Worm (Caenorhabditis elegans): ENCODE data around the gene Y27F2A.11.
"Not testable (repeated sequence)": the region's sequence is repeated elsewhere in the genome, so short reads cannot be mapped to it uniquely, and the experiment has no call there.

Gene Y27F2A.11

DNA sequence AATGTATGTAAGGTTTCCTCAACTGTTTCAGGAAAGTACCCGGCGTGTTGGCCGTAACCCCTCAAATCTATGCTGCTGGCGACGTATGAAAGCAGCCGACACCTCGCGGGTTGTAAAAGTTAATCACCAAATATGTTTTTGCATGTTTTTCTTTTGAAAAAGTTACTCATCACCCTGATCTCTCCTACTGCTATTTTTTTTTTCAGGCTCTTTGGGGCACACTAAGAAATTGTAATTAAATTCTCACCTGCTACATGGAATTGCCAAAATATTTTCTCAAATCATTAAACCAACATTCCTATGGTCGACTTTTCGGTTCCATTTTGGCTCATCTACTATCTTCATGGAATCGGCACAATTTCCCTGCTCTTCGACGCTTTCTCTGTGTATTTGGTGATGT, 4.3 kb upstream of the Y27F2A.11 start, which contains the start of gene sri-78:
Gene sri-78, plus strand, starts transcription at position 301 of the 400 bp plus-strand sequence.
- not testable (repeated sequence) for TF ChIP-seq W03F9.2, dao-5, him-1 (tag; optimal IDR thresholded peaks at IDR 0.05)

DNA sequence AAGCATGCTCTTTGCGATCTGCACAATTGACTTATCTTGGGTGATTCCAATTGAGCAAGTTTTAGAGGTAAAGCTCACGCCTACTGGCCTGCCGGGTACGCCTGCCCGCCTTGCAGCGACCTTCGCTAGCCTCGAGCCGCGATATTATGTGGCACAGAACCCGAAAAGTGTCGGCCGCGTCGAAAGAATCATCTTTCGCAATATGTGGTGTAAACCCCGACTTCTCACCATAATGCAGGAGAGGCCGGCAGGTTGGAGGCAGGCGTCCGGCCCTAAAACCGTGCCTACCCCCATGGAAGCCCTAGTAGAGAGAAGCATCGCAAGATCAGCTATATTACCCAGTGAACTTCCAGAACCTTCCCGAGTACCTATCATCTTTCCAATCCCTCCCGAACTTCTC, 3.3 kb upstream of the Y27F2A.11 start:
- TF ChIP-seq him-1 (tag; optimal IDR thresholded peaks at IDR 0.05) = no peak
- no peak for TF ChIP-seq W03F9.2 (tag; optimal IDR thresholded peaks at IDR 0.05)
- no peak for TF ChIP-seq dao-5 (tag; optimal IDR thresholded peaks at IDR 0.05)

DNA sequence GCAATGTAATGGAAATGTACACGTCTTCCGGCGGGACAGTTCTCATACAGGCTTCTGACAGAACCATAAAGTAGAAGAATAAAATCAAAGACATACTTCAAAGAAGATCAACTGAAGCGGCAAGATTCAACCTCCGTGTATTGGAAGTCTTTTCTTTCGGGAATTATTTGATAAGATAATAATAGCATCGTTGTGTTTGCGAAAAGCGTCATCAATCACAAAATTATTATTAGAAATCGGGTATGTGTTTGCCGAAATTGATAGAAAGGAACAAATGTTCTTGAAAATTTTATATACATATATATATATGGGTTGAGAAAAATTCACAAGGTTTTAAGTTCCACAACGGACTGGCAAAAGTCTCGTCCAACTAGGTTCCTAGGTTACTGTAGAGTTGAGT, 2.4 kb downstream of the Y27F2A.11 start, which contains the start of gene Y27F2A.9:
Gene Y27F2A.9, minus strand, starts transcription at position 101 of the 400 bp plus-strand sequence.
- not testable (repeated sequence) for TF ChIP-seq dao-5, him-1, W03F9.2 (tag; optimal IDR thresholded peaks at IDR 0.05)

DNA sequence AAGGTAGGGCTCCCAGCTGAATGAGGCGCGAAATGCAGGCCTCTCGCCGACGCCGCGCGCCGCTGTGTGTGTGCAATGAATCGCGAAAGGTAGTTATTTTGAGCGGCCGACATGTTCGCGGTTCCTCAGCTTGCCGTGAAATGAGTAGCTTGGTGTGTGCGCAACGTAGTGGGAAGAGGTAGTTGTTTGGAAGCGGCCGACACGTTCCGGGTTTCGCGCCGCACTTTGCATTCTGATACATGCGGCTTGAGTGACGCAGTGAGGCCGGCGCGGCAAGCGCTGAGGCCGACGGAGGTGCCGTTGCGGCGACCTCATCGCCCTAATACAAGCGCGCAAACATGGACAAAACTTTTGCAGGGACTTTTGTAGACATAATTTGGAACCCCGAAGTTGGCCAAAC, 6.6 kb downstream of the Y27F2A.11 start:
- no peak for TF ChIP-seq W03F9.2 (tag; optimal IDR thresholded peaks at IDR 0.05)
- TF ChIP-seq him-1 (tag; optimal IDR thresholded peaks at IDR 0.05) = no peak
- TF ChIP-seq dao-5 (tag; optimal IDR thresholded peaks at IDR 0.05) = no peak

DNA sequence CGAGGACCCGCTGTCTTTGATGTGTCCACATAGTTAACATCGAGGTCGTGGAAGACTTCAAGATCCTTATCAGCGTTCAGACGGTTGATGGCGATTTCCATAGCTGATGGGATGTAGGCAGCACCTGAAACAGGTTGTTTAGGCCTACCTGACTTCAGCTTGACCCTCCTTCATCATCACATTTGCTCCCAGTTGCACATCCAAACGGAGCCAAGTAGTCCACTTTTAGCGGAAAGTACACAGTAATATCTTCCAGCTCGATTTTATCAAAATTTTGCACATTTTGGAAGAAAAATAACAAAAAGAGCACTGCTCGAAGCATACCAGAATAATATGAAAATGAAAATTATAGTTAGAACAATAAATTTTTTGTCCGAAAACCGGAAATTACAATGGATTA, 7.8 kb downstream of the Y27F2A.11 start, which contains the start of gene gcy-15:
Gene gcy-15, minus strand, starts transcription at position 101 of the 400 bp plus-strand sequence.
- no peak for TF ChIP-seq him-1 (tag; optimal IDR thresholded peaks at IDR 0.05)
- TF ChIP-seq W03F9.2 (tag; optimal IDR thresholded peaks at IDR 0.05) = no peak
- no peak for TF ChIP-seq dao-5 (tag; optimal IDR thresholded peaks at IDR 0.05)

DNA sequence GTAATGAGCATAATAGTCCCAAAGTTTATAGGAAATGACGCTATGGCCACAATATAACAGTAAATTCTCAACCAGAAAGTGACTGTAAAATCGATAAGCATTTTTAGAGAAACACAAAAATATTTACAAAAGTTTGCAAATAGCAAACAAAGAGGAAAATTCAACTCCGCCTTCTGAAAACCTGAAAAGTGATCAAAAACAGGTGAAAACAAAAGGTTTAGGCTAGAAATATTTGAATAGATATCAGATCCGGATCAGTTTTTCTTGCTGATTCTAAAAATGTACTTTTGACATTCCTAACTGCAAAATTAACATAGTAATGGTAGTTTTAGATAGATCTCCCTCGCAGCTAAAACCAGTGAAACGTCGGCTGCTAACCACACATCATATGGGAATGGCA, 9.9 kb downstream of the Y27F2A.11 start, which contains the start of gene sri-51:
Gene sri-51, minus strand, starts transcription at position 101 of the 400 bp plus-strand sequence.
- TF ChIP-seq him-1 (tag; optimal IDR thresholded peaks at IDR 0.05) = no peak
- no peak for TF ChIP-seq dao-5 (tag; optimal IDR thresholded peaks at IDR 0.05)
- TF ChIP-seq W03F9.2 (tag; optimal IDR thresholded peaks at IDR 0.05) = no peak

DNA sequence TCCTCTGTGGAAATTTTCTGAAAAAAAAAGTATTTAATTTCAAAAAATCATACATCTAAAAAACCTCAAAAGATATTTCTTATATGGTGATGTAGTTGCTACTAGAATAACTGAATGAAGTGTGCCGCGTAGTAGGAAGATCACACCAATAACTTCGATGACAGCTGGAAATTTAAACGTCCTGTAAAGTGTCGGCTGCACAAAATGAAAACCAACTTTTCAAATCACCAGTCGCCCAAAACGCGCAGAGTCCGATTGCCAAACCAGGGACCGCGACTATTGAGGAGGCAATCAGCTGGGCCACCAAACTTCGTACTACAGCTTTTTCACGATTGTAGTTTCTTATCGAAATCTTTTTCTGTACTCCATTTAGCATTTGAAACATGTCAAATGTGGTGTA, 12.1 kb downstream of the Y27F2A.11 start, which contains the start of gene sri-48:
Gene sri-48, minus strand, starts transcription at position 101 of the 400 bp plus-strand sequence.
- TF ChIP-seq W03F9.2, dao-5, him-1 (tag; optimal IDR thresholded peaks at IDR 0.05): not testable (repeated sequence)

DNA sequence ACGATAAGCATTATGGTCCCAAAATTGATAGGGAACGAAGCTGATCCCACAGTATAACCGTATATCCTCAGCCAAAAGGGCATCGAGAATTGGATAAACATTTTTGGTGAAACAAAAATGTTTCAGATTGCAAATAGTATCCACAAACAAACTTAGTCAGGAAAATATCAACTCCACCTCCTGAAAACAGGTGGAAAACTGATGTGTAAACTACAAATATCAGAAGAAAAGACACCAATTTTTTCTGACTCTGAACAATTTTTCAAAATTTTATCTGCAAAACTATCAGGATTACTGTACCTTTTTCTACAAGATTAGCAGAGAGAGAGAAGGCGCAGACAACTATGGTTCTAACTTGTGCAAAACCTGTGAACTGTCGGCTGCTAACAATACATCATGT, 13.4 kb downstream of the Y27F2A.11 start, which contains the start of gene sri-53:
Gene sri-53, minus strand, starts transcription at position 101 of the 400 bp plus-strand sequence.
- TF ChIP-seq dao-5 (tag; optimal IDR thresholded peaks at IDR 0.05) (no peak), W03F9.2 (tag; optimal IDR thresholded peaks at IDR 0.05) (no peak), him-1 (tag; optimal IDR thresholded peaks at IDR 0.05) (no peak)

DNA sequence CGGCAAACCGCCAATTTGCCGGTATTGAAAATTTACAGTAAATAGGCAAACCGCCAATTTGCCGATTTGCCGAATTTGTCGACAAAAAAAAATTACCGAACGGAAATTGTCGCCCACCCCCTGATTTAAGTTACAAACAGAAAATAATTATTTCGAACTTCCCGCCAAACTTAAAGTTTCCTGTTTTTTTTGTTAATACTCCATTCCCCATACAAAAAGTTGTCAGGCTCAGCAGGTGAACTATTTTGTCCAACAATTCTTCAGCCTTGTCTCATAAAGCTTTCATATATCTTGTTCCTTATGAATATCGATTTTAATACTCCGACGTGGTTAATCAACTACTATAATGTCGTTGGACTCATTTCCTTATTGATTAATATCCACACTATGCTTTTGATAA, 14.3 kb downstream of the Y27F2A.11 start, which contains the start of gene sri-50:
Gene sri-50, plus strand, starts transcription at position 301 of the 400 bp plus-strand sequence.
- TF ChIP-seq him-1 (tag; optimal IDR thresholded peaks at IDR 0.05) (no peak), dao-5 (tag; optimal IDR thresholded peaks at IDR 0.05) (no peak), W03F9.2 (tag; optimal IDR thresholded peaks at IDR 0.05) (no peak)

DNA sequence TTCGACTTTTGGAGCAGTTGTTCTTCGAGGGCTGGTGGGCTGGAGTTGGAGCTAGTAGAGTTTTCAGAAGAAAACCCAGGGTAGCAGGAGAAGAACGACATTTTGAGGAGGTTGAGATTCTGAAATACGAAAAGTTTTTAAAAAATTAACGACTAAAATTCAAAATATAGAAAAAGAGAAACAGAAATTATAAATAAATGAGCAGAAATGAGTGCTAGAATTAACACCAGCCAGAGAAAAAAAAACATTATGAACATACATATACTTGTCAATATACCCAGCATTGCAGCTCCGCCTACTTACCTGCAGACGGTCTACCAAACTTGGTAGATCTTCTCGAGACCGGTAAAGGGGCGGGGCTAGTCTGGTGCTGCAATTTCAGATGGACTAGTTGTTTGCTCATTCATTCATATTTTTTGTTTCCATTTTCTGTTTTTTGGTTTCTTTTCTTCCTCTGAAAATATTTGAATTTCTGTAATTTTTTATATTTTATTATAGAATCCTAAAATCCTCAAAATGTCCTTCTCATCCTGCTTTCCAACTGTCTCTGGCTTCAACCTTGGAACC, 17.4 kb downstream of the Y27F2A.11 start, which contains the start of the genes ZC239.20 and ZC239.21:
Gene ZC239.20, minus strand, starts transcription at position 101 of the 567 bp plus-strand sequence.
Gene ZC239.21, plus strand, starts transcription at position 517 of the 567 bp plus-strand sequence.
- TF ChIP-seq him-1 (tag; optimal IDR thresholded peaks at IDR 0.05) (no peak), dao-5 (tag; optimal IDR thresholded peaks at IDR 0.05) (no peak), W03F9.2 (tag; optimal IDR thresholded peaks at IDR 0.05) (no peak)

DNA sequence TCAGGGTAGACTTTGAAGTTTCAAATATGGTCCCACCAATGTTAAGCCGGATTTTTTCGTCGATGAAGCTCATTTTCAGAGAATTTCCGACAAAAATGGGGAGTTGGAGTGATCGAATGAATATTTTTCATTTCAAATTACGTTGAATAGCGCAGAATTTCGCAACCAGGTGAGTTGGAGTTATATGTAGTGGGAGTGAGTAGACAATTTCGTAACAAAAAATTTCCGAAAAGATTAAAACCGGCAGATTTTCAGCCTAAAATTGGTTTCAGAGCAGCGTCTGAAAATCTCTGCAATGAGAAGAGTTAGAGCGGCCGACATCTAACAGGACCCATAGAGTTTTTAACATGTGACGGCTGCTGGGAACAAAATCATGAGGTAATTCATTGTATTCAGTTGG, 19.5 kb downstream of the Y27F2A.11 start, which contains the start of gene sdz-35:
Gene sdz-35, minus strand, starts transcription at position 101 of the 400 bp plus-strand sequence.
- no peak for TF ChIP-seq him-1 (tag; optimal IDR thresholded peaks at IDR 0.05)
- TF ChIP-seq W03F9.2 (tag; optimal IDR thresholded peaks at IDR 0.05) = no peak
- no peak for TF ChIP-seq dao-5 (tag; optimal IDR thresholded peaks at IDR 0.05)

DNA sequence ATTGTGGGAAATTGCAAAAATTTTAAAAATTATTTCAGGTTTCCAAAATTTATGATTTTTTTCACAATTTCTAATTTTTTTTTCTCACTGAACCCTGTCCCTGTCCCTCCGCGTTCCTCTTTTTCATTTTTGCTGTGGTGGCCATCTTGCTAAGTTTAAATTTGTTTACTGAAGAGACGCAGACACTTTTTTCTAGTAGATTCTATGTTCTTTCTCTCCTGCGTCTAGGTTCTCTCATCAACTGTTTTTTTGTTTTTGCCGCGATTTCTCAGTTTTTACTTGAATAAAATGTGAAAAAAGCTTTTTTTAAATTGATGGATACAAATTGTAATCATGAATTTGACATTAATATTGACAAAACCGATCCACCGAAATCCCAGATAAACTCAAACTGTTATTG, 20.1 kb downstream of the Y27F2A.11 start, which contains the start of gene ZC239.6:
Gene ZC239.6, plus strand, starts transcription at position 381 of the 400 bp plus-strand sequence.
- no peak for TF ChIP-seq W03F9.2 (tag; optimal IDR thresholded peaks at IDR 0.05)

DNA sequence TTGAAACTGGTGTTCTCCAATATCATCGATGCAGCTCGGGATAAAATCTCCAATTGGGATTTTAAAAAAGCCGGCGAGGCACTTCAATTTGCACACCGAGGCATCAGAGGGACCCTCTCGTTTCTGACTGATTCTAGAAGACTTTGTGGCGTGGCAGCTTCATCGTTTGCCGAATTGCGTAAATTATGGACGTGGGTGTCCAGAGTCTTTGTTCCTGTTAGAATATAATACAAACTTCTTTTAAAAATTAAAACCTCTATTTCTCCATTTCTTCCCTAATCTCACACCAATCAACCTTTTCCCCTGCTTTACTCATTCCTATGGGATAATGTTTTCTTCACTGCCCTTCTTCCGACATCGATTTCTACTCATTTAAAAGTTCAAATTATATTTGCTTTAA, 21.2 kb downstream of the Y27F2A.11 start, which contains the start of gene ZC239.5:
Gene ZC239.5, plus strand, starts transcription at position 301 of the 400 bp plus-strand sequence.
- TF ChIP-seq him-1 (tag; optimal IDR thresholded peaks at IDR 0.05) = no peak

DNA sequence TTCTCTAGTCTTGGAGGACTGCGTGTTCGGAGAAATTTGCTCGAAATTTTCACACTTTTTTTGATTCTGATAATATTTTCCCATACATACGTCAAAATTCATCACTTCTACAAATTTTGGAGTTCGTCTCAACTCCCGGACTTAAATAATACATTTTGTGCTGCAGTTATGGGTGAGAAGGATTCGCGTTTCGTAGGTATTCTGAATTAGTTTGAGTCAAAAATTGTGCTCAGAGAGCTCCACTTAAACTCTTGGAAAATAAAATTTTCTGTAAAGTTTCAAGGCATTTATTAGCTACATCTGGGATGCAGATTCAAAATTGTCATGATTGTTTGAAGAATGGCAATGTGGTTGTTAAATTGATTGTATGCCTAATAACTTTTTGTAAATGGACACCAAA, 24.8 kb downstream of the Y27F2A.11 start, which contains the start of gene ZC239.4:
Gene ZC239.4, plus strand, starts transcription at position 301 of the 400 bp plus-strand sequence.
- TF ChIP-seq him-1 (tag; optimal IDR thresholded peaks at IDR 0.05) (no peak), W03F9.2 (tag; optimal IDR thresholded peaks at IDR 0.05) (no peak), dao-5 (tag; optimal IDR thresholded peaks at IDR 0.05) (no peak)

Measured in whole organism, L4/young adult.